Worm (Caenorhabditis elegans) whole organism, L2 larva: ENCODE results near the gene col-148.

Experiments
- snpc-4 ChIP-seq: fragments of 150-350 bp; optimal IDR thresholded peaks from 2 replicates; lab custom pipeline; 2014; ENCODE audit warnings: missing biosample characterization, missing genetic modification characterization
- unc-39 ChIP-seq: fragments of 150-350 bp; optimal IDR thresholded peaks from 2 replicates; lab custom pipeline; 2014; ENCODE audit warnings: missing biosample characterization, missing genetic modification characterization
- unc-62 ChIP-seq: fragments of 150-350 bp; optimal IDR thresholded peaks from 2 replicates; lab custom pipeline; 2014; ENCODE audit warnings: missing biosample characterization, missing genetic modification reagents, missing genetic modification characterization
- ztf-4 ChIP-seq: fragments of 150-350 bp; optimal IDR thresholded peaks from 2 replicates; lab custom pipeline; 2014; ENCODE audit warnings: missing biosample characterization, missing genetic modification characterization

DNA sequence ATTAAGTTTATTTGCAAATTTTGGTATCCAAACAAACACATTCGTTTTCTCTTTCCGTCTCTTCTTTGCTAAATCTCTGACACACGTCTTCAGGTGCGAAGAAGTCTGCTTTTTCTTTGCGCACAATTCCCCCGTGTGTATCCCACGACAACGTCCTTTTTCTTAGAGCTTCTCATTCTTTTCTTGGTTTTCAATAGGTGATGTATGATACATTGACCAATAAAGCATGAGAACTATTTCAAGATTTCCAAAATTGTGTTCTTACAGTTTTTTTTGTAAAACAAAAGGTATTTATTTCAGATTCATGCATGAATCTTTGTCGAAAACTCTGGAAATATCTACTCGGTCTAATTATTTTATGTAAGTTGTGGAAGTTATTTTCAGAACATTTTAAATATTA, 48.2 kb downstream of the col-148 start, which contains the start of gene B0024.15:
- TF ChIP-seq ztf-4 (tag; lab: Kevin White, UChicago) (no peak), unc-62 (no peak), snpc-4 (tag; lab: Kevin White, UChicago) (no peak), unc-39 (tag; lab: Kevin White, UChicago) (no peak)
